Worm (Caenorhabditis elegans): ENCODE results near the gene B0244.10.

B0244.10 gene

DNA sequence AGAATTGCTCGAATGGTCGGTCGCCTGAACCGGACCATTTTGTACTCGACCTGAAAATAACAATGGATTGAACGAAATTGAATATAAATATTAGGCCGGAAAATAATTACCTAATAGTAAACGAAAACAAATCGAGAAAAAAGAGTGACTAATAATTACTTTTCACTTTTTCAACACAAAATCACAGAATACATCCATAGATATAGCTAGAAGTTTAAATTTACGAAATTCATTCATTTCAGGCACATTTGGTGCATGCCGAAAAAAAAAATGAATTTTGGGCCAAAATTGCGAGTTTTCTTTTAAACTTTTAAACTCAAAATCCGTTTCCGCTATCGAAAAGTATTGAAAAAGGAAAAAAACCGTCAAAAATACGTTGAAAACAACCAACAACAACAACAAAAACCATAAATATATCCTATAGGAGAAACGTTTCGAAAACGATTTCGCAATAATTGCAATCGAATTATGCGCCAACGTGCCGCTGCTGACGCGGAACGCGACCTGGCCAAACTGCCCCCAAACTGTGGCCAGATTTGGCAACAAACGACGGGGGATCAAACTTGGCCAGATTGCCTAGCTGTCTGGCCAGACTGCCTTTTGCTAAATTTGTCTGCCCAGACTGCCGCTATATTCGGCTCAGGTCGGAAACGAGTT, 50.4 kb downstream of the B0244.10 start, which contains the start of gene Y37B11A.3 (continued):
- TF ChIP-seq ces-1 (GFP tag; optimal IDR thresholded peaks at IDR 0.05) (no peak), hpl-2 (GFP tag; optimal IDR thresholded peaks at IDR 0.05) (peak; percentile 30), pqm-1 (tag; optimal IDR thresholded peaks at IDR 0.05) (no peak), blmp-1 (tag; optimal IDR thresholded peaks at IDR 0.05) (peak; percentile 47), lin-15B (tag; optimal IDR thresholded peaks at IDR 0.05) (peak; percentile 71), ztf-11 (tag; optimal IDR thresholded peaks at IDR 0.05) (peak in 1 of 2 experiments; percentile 51), ceh-8 (GFP tag; optimal IDR thresholded peaks at IDR 0.05) (peak; percentile 73), unc-130 (tag; optimal IDR thresholded peaks at IDR 0.05) (no peak), mdl-1 (tag; optimal IDR thresholded peaks at IDR 0.05) (peak in 1 of 2 experiments; percentile 70), nhr-19 (GFP tag; conservative IDR thresholded peaks at IDR 0.05) (peak; percentile 86), nhr-90 (tag; optimal IDR thresholded peaks at IDR 0.05; ENCODE audit: poor library complexity) (peak; percentile 75), ceh-63 (GFP tag; optimal IDR thresholded peaks at IDR 0.05) (no peak), elt-2 (tag; optimal IDR thresholded peaks at IDR 0.05) (peak; percentile 29), F16B12.6 (tag; optimal IDR thresholded peaks at IDR 0.05) (peak; percentile 61), unc-62 (GFP tag; optimal IDR thresholded peaks at IDR 0.05) (no peak), unc-86 (tag; optimal IDR thresholded peaks at IDR 0.05) (peak; percentile 67), aly-2 (tag; optimal IDR thresholded peaks at IDR 0.05) (peak; percentile 76), jun-1 (tag; optimal IDR thresholded peaks at IDR 0.05) (peak; percentile 67), unc-98 (GFP tag; IDR thresholded peaks at IDR 0.05) (peak; percentile 11; the same call in 1 of the 2 replicates), lir-3 (tag; optimal IDR thresholded peaks at IDR 0.05; ENCODE audit: poor library complexity) (peak; percentile 59), nhr-28 (tag; optimal IDR thresholded peaks at IDR 0.05) (no peak), nhr-12 (tag; optimal IDR thresholded peaks at IDR 0.05) (no peak), dsc-1 (tag; optimal IDR thresholded peaks at IDR 0.05) (peak; percentile 78), nhr-85 (tag) (peak; percentile 88), mef-2 (tag; optimal IDR thresholded peaks at IDR 0.05) (no peak), sup-37 (GFP tag; optimal IDR thresholded peaks at IDR 0.05) (no peak), nhr-47 (tag; optimal IDR thresholded peaks at IDR 0.05) (peak; percentile 89), vab-15 (tag; optimal IDR thresholded peaks at IDR 0.05) (no peak), ceh-82 (tag; optimal IDR thresholded peaks at IDR 0.05) (peak; percentile 87), fkh-10 (GFP tag; optimal IDR thresholded peaks at IDR 0.05) (peak; percentile 11), hlh-4 (tag; optimal IDR thresholded peaks at IDR 0.05) (no peak)

Data from whole organism, L1 larva.